Fruit fly (Drosophila melanogaster): Measurements from ENCODE around the gene r.

r gene

DNA sequence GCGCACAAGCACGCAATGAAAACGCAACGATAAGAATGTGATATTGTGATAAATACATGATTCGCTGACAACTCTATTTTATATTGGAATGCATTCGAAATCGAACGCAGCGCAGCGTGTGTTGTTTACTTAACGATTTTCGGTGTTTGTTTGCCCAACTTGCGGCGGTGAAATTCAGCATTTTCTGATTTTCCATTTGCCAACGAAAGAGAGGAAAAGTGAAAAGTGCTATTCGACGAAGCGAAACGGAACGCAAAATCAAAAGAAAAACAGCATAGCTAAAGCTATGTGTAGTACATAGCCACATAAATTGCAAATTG, 14.1 kb upstream of the r start:
- TF ChIP-seq CG8478 (optimal IDR thresholded peaks at IDR 0.05) (no peak), CTCF (optimal IDR thresholded peaks at IDR 0.05) (no peak)

DNA sequence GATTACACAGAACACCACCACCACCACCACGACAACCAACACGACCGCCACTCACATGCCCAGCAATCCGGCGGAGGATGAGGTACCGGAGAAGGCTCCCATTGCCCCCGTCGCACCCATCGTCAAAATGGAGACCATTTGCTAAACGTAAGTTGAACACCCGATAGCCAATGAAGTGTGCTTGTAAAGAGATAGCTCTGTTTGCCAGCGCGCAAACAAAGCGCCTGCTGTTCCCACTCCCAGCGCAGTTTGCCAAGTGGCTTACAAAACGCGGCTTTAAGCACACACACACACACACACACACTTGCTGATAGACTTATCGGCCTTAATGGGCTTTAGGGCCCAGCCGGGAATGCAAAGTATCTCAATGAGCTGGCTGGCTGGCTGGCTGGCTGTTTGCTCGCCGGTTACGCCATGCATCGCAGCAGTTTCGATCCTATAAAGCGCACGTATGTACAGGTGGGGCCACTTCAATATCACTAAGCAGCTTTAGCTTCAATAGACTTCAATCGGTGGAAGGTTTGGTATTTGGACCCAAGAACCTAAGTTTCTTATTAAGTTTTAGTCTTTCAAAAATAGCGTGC, 11.7 kb upstream of the r start:
- TF ChIP-seq CTCF (optimal IDR thresholded peaks at IDR 0.05) (no peak), CG8478 (optimal IDR thresholded peaks at IDR 0.05) (no peak)

DNA sequence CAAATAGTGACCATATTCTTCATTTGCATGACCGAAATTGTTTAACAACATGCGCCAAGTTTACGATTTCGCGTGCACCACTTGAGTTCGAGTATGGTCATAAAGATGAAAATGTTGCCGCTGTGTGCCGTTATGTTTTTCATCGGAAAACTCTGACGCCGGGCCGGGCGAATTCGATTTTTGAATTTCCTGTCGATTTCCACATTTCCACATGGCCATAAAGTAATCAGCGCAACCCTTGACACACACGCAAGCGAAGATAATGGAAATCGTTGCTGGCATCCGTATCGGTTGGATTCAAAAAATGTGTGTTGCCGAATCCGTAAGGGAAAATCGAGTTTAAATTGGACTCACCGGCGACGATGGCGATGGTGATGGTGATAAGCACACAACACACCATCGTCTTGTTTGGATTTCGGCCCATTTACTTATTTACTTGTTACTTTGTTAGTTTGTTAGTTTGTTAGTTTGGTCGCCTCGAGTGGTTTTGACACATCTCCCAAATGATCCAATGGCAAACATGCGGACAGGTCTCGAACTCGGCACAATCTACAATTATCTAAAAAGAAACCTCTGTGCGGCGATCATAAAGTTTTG, 10.5 kb upstream of the r start:
- TF ChIP-seq CG8478 (optimal IDR thresholded peaks at IDR 0.05) (no peak), CTCF (optimal IDR thresholded peaks at IDR 0.05) (no peak)

DNA sequence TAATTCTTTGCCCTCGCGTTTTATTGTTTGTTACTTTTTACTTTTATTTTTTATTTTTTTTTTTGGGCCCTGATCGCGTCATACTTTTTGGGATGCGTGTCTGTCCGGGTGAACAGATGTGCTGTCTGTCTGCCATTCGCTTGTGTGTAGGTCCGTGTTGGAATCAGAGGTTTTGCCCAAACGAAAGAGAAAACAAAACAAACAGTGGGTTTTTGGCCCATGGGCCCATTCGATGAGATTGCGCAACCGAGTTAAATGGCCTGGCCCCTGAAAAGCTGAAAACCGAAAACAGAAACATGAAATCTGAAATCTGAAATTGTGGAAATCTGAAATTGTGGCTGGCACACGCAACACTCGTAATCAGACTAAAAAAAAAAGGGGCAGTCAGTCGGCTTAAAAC, 9.7 kb upstream of the r start:
- no peak for TF ChIP-seq CG8478 (optimal IDR thresholded peaks at IDR 0.05)
- no peak for TF ChIP-seq CTCF (optimal IDR thresholded peaks at IDR 0.05)

DNA sequence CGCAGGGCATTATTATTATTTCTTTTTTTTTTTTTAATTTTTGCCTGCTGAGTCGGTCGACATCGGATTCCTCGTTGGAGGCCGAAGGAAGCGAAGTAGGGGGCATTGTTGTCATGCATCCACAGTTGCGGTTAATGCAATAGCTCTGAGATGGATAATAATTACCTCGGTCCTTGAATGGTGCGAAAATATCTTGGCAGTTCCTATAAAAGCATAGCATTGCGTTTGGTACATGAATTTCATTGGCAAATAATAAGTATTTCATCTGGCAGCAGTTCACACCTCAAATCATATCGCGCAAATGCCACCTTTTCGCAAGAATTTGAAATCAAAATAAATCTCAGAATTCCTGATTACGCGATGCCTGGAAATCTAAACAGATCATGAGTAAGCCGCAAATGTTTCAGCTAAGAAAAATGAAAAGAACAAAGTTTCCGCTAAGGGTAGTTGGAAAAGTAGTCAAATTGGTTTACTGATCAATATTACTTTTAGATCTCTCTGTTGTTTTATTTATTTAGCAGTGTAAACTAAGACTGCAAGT, 8.0 kb upstream of the r start:
- no peak for TF ChIP-seq CG8478 (optimal IDR thresholded peaks at IDR 0.05)

DNA sequence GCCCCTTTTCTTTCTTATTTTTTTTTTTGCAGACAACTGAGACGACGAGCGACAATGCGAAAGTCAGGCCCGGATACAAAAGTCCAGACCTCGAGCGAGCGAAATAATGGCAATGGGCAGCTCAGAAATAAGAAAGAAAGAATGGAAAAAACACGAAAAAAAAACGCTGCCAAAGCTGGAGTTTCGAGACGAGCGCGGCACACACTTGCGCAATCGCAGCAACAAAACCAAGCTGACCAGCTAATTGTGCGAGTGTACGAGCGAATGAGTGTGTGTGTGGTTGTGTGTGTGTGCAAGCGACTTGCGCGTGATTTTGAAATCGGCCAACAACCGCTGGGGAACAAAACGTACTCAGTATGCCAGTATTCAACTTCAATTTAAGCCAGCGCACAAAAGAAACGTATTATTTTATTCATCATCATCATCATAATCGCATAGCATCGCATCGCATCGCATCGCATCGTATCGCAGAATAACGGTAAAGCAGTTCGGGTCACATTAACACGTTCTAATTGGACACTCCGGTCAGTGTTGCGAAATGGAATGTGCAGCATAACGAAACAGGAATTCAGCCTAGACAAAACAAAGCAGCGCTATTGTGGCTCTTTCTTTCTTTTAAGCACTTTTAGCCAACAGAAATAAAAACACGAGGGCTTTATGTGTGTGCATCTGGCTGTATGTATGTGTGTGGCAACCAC, 7.3 kb upstream of the r start:
- TF ChIP-seq CTCF (optimal IDR thresholded peaks at IDR 0.05), result no peak
- TF ChIP-seq CG8478 (optimal IDR thresholded peaks at IDR 0.05), result no peak

DNA sequence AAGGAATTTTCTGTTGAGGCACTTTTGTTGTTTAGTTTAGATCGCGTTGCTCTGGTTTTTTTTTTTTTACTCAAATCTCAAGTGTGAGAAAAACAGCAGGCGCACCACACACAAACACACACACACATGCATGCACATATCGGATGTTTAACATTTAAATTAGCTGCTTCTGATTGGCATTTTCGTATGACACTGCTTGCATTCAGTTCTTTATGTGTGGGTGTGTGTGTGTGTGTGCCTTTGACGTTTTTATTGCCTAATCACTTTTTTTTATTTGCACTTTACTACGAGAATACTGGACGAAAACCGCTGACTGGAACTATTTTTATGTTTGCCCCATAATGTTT, 6.8 kb upstream of the r start:
- TF ChIP-seq CTCF (optimal IDR thresholded peaks at IDR 0.05) (no peak), CG8478 (optimal IDR thresholded peaks at IDR 0.05) (no peak)

DNA sequence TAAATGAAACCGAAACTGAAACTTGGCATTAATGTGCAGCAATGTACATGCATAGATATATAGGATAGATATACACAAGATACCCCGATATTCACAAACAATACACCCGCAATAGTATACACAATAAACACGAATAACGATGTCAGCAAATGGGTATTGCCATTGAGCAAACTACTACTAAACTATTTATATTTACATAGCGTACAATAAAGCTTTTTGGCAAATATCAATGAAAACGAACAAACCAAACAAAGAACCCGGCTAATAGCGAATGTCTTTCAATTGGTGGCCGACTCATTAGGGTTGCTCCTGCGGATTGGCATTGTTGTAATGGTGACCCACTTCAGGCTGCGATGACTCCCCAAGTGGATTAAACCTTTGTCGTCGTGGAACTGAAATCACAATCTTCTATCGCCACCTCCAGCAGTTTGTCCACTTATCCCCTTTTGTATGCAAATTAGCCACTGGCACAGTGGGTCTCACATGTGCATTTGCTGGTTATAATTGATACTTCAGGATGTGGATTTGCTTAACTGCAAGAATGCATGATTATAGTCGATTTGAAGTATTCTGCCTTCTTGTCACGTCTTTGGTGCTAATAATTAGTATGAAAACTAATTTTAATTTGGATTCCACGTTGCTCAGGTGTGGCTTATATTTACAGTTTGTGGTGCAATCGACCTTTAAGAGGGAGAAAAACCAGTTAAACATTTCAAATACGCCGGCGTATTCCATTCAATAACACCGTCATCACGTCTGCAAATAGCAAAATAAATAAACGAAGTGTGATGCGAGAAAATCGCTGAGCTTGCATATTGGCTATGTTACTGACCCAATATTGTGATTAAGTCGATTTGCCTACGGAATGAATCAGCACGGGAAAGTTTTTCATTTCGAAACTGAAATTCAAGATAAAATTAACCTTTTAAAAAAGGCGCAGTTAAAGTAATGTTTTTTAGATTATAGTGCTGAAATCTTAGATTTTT, 4.8 kb upstream of the r start:
- TF ChIP-seq CTCF (optimal IDR thresholded peaks at IDR 0.05) (no peak), CG8478 (optimal IDR thresholded peaks at IDR 0.05) (no peak)

DNA sequence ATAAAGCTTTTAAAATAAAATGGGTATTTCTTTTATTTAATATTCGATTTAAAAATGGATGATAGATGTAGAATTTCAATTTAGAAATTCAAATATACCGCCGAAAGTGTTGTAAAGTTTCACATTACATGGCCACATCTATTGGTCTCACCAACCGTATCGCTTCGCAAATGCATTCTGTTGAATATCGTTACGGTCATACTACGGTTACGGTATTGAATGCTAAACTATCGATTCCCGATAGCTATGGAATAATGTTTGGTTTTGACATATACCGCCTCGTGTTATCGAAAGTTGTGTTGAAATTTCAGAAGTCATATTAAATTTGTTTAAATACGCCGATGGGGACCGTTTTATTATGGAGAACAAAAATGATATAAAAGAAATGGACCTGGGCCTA, 4.1 kb upstream of the r start, which contains the start of the genes CG32573 and CG42512:
Gene CG32573, plus strand, starts transcription at position 279 of the 400 bp plus-strand sequence.
Gene CG42512, plus strand, starts transcription at position 279 of the 400 bp plus-strand sequence.
- no peak for TF ChIP-seq CG8478 (optimal IDR thresholded peaks at IDR 0.05)
- TF ChIP-seq CTCF (optimal IDR thresholded peaks at IDR 0.05), result no peak

DNA sequence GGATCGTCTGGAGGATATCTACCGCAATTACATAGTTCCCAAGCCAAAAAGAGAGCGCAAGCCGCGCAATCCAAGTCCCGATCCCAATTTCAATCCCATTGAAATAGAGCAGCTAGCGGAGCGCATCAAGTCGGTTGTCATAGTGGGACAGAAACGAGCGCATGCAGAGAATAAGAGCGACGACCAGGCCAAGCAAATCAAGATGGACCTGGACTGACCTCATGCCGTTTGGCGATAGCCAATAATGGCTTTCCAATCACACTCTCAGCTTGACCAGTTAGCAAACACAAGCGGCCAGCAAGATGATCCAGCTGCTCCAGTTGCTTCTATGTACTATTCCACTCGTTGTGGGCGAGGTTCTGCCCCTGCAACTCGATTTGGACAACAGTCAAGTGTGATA, 3.5 kb upstream of the r start:
- no peak for TF ChIP-seq CTCF (optimal IDR thresholded peaks at IDR 0.05)
- TF ChIP-seq CG8478 (optimal IDR thresholded peaks at IDR 0.05), result no peak

DNA sequence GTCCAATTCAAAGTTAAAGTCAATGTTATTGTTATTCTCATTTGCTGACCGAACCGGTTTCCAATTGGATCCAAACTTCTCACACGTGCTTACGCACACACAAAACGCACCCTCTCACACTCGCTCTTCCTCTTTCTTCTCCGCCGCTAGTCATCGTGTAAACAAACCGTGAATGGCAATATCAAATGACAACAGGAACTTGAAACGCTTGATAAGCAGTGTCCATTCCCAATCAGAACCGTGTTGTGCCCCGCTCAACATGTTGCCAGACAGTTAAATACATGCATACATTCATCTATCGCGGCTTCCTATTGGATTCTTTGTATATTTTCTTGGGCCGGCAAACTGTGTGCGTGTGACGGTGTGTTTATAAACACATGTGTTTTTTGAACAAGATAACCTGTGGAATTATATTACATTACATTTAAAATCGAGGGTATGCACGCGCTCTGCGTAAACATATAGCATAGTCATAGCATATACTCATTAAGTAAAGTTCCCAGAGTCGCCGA, 621 bp downstream of the r start:
- TF ChIP-seq CG8478 (optimal IDR thresholded peaks at IDR 0.05) (no peak), CTCF (optimal IDR thresholded peaks at IDR 0.05) (no peak)

DNA sequence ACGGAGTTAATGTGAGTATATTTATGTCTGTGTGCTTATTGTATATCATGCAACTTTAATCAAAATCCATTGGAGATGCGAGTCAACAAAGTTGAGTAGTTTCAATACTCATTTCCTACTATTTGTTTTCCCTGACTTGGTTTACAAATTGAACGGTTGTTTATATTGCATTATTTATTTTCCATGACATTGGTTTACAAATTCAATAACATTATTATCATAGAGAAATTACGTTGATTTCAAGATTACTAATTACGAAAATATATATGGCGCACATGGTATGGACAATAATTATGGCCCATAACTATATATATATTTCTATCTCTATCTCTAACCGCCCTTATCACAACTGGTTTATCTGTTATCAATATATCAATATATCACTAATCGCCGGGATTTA, 5.5 kb downstream of the r start:
- TF ChIP-seq CTCF (optimal IDR thresholded peaks at IDR 0.05) (no peak), CG8478 (optimal IDR thresholded peaks at IDR 0.05) (no peak)

DNA sequence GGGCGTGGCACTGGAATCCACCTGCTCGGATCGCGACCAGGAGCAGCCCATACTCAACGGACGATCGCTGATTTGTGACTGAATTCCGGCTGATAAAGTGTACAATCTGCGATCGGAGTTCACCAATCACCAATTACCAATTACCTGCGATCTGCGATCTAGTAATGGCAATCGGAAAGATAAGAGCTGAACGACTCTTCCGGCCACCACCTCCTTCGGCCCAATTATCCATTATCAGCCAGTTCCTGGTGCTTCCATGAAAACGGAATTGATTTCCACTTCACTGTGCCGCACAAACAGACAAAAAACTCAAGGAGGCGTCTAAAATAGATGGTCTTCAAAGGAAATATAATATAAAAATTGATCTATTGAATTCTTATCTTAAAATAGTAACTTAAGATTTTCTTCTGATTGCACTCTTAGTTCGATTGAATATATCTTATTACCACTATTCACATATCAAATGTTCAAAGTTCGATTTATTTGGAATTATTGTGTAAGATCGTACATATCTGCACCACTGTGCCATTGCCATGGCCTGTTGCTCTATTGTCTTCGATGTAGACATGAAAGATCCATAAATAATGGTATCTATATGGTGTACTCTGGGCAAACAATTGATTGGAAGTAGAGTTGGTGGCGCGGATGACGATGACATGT, 9.4 kb downstream of the r start, which contains the start of gene CG15865:
Gene CG15865, minus strand, starts transcription at position 51 of the 660 bp plus-strand sequence.
- TF ChIP-seq CG8478 (optimal IDR thresholded peaks at IDR 0.05) (no peak), CTCF (optimal IDR thresholded peaks at IDR 0.05) (no peak)

DNA sequence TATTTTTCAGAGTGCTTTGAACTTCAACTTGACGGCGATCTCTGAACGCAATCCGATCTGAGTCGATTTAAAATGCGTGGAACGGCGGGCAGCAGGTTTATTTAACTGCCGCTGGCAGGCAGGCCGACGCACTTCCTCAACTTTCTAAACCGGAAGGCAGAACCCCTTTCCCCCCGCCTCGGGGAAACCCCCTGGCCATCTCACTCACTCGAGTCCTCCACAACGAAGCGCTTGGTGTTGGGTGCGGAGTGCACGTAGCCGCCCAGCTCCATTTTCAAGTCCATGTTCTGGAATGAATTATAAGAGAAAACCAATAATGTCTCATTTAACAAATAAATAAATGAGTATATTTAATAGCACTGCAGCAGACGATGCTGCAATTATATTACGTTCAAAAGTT, 14.7 kb downstream of the r start:
- TF ChIP-seq CTCF (optimal IDR thresholded peaks at IDR 0.05) (no peak), CG8478 (optimal IDR thresholded peaks at IDR 0.05) (no peak)
